Fruit fly (Drosophila melanogaster) whole organism, pupa: ENCODE data around the gene kipf.

Experiments used
- CG10348 ChIP-seq: fragments of 200-800 bp; sonication (Bioruptor generic); IDR thresholded peaks from 2 replicates; pipeline ENCODE4 v1.3.6; 2022; ENCODE audit warnings: missing biosample characterization, missing genetic modification characterization
- CG12605 ChIP-seq: fragments of 200-800 bp; sonication (Bioruptor generic); IDR thresholded peaks from 2 replicates; pipeline ENCODE4 v1.3.6; 2022; ENCODE audit warnings: missing biosample characterization, missing genetic modification characterization
- CG13204 ChIP-seq: fragments of 200-800 bp; sonication (Bioruptor generic); optimal IDR thresholded peaks from 2 replicates; lab custom pipeline; 2018; ENCODE audit warnings: missing biosample characterization, mild to moderate bottlenecking, missing genetic modification characterization, moderate library complexity
- CG14655 ChIP-seq: fragments of 200-800 bp; sonication (Bioruptor generic); optimal IDR thresholded peaks from 3 replicates; lab custom pipeline; 2017; ENCODE audit warnings: mild to moderate bottlenecking, missing biosample characterization, missing genetic modification reagents, missing genetic modification characterization
- CG15710 ChIP-seq: fragments of 200-800 bp; sonication (Bioruptor generic); optimal IDR thresholded peaks from 2 replicates; lab custom pipeline; 2018; ENCODE audit warnings: missing biosample characterization, mild to moderate bottlenecking, missing genetic modification characterization, moderate library complexity
- CG17806 ChIP-seq: fragments of 200-800 bp; sonication (Bioruptor generic); optimal IDR thresholded peaks from 2 replicates; lab custom pipeline; 2018; ENCODE audit warnings: missing biosample characterization, mild to moderate bottlenecking, missing genetic modification characterization, moderate library complexity
- CG32121 ChIP-seq: fragments of 200-800 bp; sonication (Bioruptor generic); IDR thresholded peaks from 2 replicates; pipeline ENCODE4 v1.3.6; 2022; ENCODE audit warnings: missing biosample characterization, missing genetic modification characterization
- CG34367 ChIP-seq: fragments of 200-800 bp; sonication (Bioruptor generic); optimal IDR thresholded peaks from 2 replicates; lab custom pipeline; 2018; ENCODE audit warnings: missing biosample characterization, mild to moderate bottlenecking, missing genetic modification characterization
- CG4496 ChIP-seq: fragments of 200-800 bp; sonication (Bioruptor generic); IDR thresholded peaks from 3 replicates; pipeline ENCODE4 v1.3.6; 2022; ENCODE audit warnings: missing biosample characterization, missing genetic modification characterization
- CG8159 ChIP-seq: fragments of 200-800 bp; sonication (Bioruptor generic); optimal IDR thresholded peaks from 3 replicates; lab custom pipeline; 2018; ENCODE audit warnings: missing biosample characterization, mild to moderate bottlenecking, missing genetic modification characterization, moderate library complexity
- CG8301 ChIP-seq: fragments of 200-800 bp; sonication (Bioruptor generic); optimal IDR thresholded peaks from 2 replicates; lab custom pipeline; 2018; ENCODE audit warnings: missing biosample characterization, mild to moderate bottlenecking, missing genetic modification characterization
- CG9948 ChIP-seq: fragments of 200-800 bp; sonication (Bioruptor generic); optimal IDR thresholded peaks from 2 replicates; lab custom pipeline; 2018; ENCODE audit warnings: missing biosample characterization, mild to moderate bottlenecking, missing genetic modification characterization, moderate library complexity
- D1 ChIP-seq: fragments of 200-800 bp; sonication (Bioruptor generic); optimal IDR thresholded peaks from 2 replicates; lab custom pipeline; 2018; ENCODE audit warnings: missing biosample characterization, mild to moderate bottlenecking, missing genetic modification characterization, moderate library complexity
- EcR ChIP-seq: fragments of 200-800 bp; sonication (Bioruptor generic); optimal IDR thresholded peaks from 3 replicates; lab custom pipeline; 2019; ENCODE audit warnings: missing biosample characterization, missing genetic modification characterization, mild to moderate bottlenecking, moderate library complexity, missing genetic modification reagents
- Ets98B ChIP-seq: fragments of 200-800 bp; sonication (Bioruptor generic); IDR thresholded peaks from 2 replicates; pipeline ENCODE4 v1.3.6; 2022; ENCODE audit warnings: missing biosample characterization, missing genetic modification characterization
- Pif1A ChIP-seq: fragments of 200-800 bp; sonication (Bioruptor generic); optimal IDR thresholded peaks from 3 replicates; lab custom pipeline; 2016; ENCODE audit warnings: missing biosample characterization, missing genetic modification characterization
- Pif1B ChIP-seq: fragments of 200-800 bp; sonication (Bioruptor generic); optimal IDR thresholded peaks from 3 replicates; lab custom pipeline; 2016; ENCODE audit warnings: missing biosample characterization, missing genetic modification characterization
- Snoo ChIP-seq: fragments of 200-800 bp; sonication (Bioruptor generic); optimal IDR thresholded peaks from 3 replicates; lab custom pipeline; 2017; ENCODE audit warnings: missing biosample characterization, mild to moderate bottlenecking, missing genetic modification characterization, inconsistent platforms
- fd96Ca ChIP-seq: fragments of 200-800 bp; sonication (Bioruptor generic); IDR thresholded peaks from 3 replicates; pipeline ENCODE4 v1.3.6; 2022; ENCODE audit warnings: missing biosample characterization, missing genetic modification characterization
- gl ChIP-seq: fragments of 200-800 bp; sonication (Bioruptor generic); optimal IDR thresholded peaks from 2 replicates; lab custom pipeline; 2018; ENCODE audit warnings: missing biosample characterization, mild to moderate bottlenecking, missing genetic modification characterization
- rn ChIP-seq: fragments of 200-800 bp; sonication (Bioruptor generic); IDR thresholded peaks from 2 replicates; pipeline ENCODE4 v1.3.6; 2022; ENCODE audit warnings: missing biosample characterization, missing genetic modification characterization

Gene kipf

DNA sequence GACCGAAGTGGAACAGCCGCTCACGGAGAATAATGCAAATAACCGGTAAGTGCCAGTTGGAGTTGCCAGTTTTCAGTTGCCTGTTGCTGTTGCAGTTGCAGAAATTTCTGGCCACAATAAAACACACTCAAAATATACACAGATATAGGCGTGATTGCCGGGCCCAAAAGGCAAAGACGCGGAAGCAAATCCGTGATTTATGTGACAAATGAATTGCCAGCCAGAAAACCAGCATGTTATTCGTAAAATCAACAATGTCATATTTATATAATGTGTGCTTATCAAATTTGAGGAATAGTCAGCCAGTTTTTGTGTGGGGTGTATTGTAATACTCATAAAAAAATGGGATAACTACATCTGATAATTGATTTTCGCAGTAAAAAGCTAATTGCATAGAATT, 19.1 kb upstream of the kipf start:
- TF ChIP-seq CG15710 (tag; lab: Kevin White, UChicago) (no peak), CG14655 (GFP tag; lab: Kevin White, UChicago) (peak; percentile 18), fd96Ca (0 out of 3 replicates have a peak, but pooled peaks have one; percentile 42)

DNA sequence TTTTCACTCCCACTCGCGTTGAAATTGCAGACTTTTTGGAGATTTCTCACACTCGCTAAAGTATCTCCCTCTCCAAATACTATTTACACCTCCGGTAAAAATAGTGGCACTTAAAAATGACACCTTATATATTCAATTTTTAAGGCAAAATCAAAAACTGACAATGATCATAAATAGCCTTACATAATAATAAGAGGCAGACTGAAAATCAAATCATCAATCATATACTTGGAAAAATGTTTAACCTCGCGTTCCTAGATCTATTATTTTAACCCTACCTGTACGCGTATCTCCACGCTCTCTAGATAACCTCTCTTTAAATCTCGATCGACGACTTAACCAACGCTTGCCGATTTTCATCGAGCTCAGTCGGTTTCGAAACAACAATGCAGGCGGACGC, 18.2 kb upstream of the kipf start:
- TF ChIP-seq fd96Ca (peak; percentile 80; the same call in 2 of the 3 replicates), Ets98B (GFP tag; lab: Robert Waterston, UW) (peak; percentile 95), CG10348 (peak; percentile 66), CG12605 (GFP tag; lab: Robert Waterston, UW) (peak; percentile 94; the same call in 1 of the 2 replicates), CG14655 (GFP tag; lab: Kevin White, UChicago) (no peak), CG17806 (peak; percentile 91), CG8301 (peak; percentile 94), Pif1B (GFP tag; lab: Kevin White, UChicago) (peak; percentile 84), CG34367 (no peak), CG9948 (peak; percentile 86), Pif1A (GFP tag; lab: Kevin White, UChicago) (peak; percentile 83), CG32121 (peak; percentile 95), EcR (GFP tag; lab: Kevin White, UChicago) (no peak), CG8159 (peak; percentile 91), rn (GFP tag; lab: Robert Waterston, UW) (peak; percentile 83), gl (tag; lab: Kevin White, UChicago) (peak; percentile 82), Snoo (tag; lab: Kevin White, UChicago) (no peak), CG4496 (peak; percentile 95), CG15710 (tag; lab: Kevin White, UChicago) (peak; percentile 91), D1 (tag; lab: Kevin White, UChicago) (peak; percentile 80), CG13204 (GFP tag; lab: Kevin White, UChicago) (no peak)

DNA sequence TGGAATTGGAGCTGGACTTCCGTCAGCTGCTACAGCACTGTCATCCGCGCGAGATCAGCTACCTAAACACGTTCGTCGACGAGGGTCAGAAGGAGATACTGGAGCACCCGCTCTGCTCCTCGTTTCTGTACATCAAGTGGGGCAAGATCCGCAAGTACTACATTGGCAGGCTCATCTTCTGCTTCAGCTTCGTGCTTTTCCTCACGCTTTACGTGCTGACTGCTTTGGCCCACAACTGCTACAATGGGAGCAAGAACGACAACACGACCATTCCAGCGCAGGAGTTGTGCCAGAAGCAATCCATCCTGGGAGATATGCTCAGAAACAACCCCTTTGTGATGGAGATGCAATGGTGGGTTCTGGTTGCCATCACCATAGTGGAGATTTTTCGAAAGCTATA, 14.4 kb upstream of the kipf start:
- TF ChIP-seq Pif1A (GFP tag; lab: Kevin White, UChicago): no peak
- no peak for TF ChIP-seq Pif1B (GFP tag; lab: Kevin White, UChicago)
- TF ChIP-seq D1 (tag; lab: Kevin White, UChicago): no peak
- TF ChIP-seq CG13204 (GFP tag; lab: Kevin White, UChicago): no peak
- no peak for TF ChIP-seq CG10348
- no peak for TF ChIP-seq EcR (GFP tag; lab: Kevin White, UChicago)

DNA sequence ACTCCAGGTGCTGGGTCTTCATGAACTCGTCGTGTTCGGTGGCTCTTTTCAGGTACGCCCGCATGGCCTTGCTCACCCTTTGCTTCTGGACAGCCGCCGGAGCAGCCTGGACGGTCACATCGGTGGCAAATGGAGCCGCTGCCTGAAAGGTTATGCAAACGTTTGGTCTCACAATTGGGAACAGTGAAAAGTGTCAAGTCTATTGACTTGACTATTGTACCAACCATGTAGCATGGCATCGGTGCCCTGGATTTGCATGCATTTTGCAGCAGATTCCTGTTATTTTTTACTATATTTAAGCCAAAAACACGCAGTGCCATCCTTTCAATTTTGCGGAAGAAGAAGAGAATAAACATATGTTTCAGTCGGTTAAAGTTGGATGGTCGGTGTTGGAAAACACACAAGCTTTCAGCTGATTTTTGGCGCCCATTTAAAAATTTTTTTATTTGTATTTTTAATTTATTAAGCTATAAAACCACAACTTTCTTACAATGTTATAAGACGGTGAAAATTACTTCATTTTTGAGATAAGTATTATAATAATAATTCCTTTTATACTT, 11.3 kb upstream of the kipf start, which contains the start of gene mRpS9:
Gene mRpS9, minus strand, starts transcription at position 355 of the 560 bp plus-strand sequence.
- no peak for TF ChIP-seq CG17806
- TF ChIP-seq CG4496: no peak
- TF ChIP-seq CG13204 (GFP tag; lab: Kevin White, UChicago): no peak
- TF ChIP-seq CG32121: no peak
- TF ChIP-seq gl (tag; lab: Kevin White, UChicago): no peak
- no peak for TF ChIP-seq CG14655 (GFP tag; lab: Kevin White, UChicago)
- TF ChIP-seq Ets98B (GFP tag; lab: Robert Waterston, UW): no peak
- TF ChIP-seq CG15710 (tag; lab: Kevin White, UChicago): no peak
- TF ChIP-seq CG10348: no peak
- TF ChIP-seq D1 (tag; lab: Kevin White, UChicago): no peak
- TF ChIP-seq Pif1B (GFP tag; lab: Kevin White, UChicago): no peak
- no peak for TF ChIP-seq CG9948
- no peak for TF ChIP-seq Snoo (tag; lab: Kevin White, UChicago)
- TF ChIP-seq Pif1A (GFP tag; lab: Kevin White, UChicago): no peak
- no peak for TF ChIP-seq EcR (GFP tag; lab: Kevin White, UChicago)
- no peak for TF ChIP-seq CG34367
- TF ChIP-seq rn (GFP tag; lab: Robert Waterston, UW): no peak
- no peak for TF ChIP-seq CG12605 (GFP tag; lab: Robert Waterston, UW)
- TF ChIP-seq fd96Ca: no peak
- no peak for TF ChIP-seq CG8301

DNA sequence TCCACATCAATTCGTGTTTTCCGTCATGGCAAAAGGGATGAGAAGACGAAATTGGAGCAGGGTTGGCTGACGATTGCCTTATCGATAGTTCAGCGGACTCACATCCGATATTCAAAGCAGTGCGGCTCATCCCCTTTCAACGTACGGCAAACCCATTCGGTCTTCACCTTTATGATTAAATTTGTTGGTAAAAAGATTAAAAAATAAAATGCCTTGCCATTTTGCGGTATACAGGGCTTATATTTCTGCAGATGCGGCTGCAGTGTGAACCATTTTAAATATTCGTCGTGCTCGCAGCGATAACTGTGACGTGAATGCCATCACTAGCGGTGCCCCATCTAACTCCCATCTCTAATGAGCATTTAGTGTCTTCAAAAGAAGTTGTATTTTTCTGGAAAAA, 6.3 kb upstream of the kipf start, which contains the start of the genes Taf7 and EMC1:
Gene Taf7, plus strand, starts transcription at position 23 of the 400 bp plus-strand sequence.
Gene EMC1, minus strand, starts transcription at position 53 of the 400 bp plus-strand sequence.
- TF ChIP-seq CG8301: no peak
- TF ChIP-seq CG12605 (GFP tag; lab: Robert Waterston, UW): no peak
- TF ChIP-seq CG9948: no peak
- peak; percentile 7 for TF ChIP-seq EcR (GFP tag; lab: Kevin White, UChicago)
- TF ChIP-seq Ets98B (GFP tag; lab: Robert Waterston, UW): no peak
- TF ChIP-seq gl (tag; lab: Kevin White, UChicago): no peak

DNA sequence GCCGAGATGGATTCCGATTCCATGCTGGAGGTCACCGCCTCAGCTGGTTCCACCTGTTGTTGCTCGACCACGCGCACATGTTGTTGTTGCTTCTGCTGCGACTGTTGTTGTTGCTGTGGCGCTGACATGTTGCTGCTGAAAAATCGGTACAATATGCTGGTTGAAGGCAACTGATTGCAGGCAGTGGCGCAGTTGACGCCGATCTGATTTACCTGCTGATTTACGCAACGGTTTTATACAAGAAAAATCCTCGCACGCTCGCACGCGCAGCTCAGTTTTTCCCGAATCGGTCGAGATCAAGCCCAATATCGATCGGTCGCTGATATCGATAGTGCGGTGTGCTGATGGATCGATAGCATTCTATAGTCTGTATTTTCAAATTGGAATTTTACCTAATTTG, 2.2 kb upstream of the kipf start, which contains the start of gene Prat:
Gene Prat, minus strand, starts transcription at position 298 of the 400 bp plus-strand sequence.
- TF ChIP-seq CG15710 (tag; lab: Kevin White, UChicago) (no peak), CG9948 (no peak), Ets98B (GFP tag; lab: Robert Waterston, UW) (no peak; the same call in 1 of the 2 replicates), EcR (GFP tag; lab: Kevin White, UChicago) (peak; percentile 35), CG4496 (peak; percentile 37; the same call in 1 of the 3 replicates), CG10348 (no peak), fd96Ca (no peak)
